Worm (Caenorhabditis elegans) whole organism, L4/young adult: Measurements from ENCODE around the gene ndub-11.

Experiments used
- W03F9.2 ChIP-seq: fragments of 150-350 bp; optimal IDR thresholded peaks from 2 replicates; lab custom pipeline; 2014; ENCODE audit warnings: missing biosample characterization, missing genetic modification characterization
- him-1 ChIP-seq: sonication (generic microtip); optimal IDR thresholded peaks from 2 replicates; lab custom pipeline; 2016; ENCODE audit warnings: missing genotype, missing genetic modification reagents, missing genetic modification characterization, missing compliant biosample characterization

DNA sequence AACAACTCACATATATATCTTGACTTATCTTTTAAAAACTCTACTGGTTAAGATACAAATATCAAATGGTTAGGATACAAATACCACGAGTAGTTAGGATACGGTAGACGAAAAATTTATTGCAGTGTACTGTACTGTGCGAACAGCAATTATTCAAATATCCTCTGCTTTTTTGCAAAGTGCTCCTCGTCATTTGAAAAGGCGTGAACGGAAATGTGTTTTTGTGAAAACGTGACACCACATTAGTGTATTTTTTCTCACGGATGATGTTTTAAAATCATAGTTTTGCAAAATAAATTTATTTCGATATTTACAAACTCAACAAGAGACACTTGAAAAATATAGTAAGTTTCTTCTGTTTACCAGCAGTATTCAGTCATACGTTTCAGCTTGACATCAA is 11.2 kb downstream of the ndub-11 start, which contains the start of gene F42G8.8:
- TF ChIP-seq W03F9.2 (tag; lab: Kevin White, UChicago) (no peak), him-1 (no peak)
